Worm (Caenorhabditis elegans) whole organism, late embryonic: ENCODE data around the gene soap-1.
A peak's percentile ranks its signal among the peaks of the same experiment; 100 is the strongest.

Experiments used
- C38D4.7 ChIP-seq: fragments of 200-800 bp; sonication (Bioruptor generic); optimal IDR thresholded peaks from 2 replicates; lab custom pipeline; 2018; ENCODE audit warnings: mild to moderate bottlenecking, missing genetic modification characterization, moderate library complexity, missing compliant biosample characterization
- F13H6.1 ChIP-seq: sonication (generic microtip); optimal IDR thresholded peaks from 2 replicates; lab custom pipeline; 2016; ENCODE audit warnings: missing genetic modification characterization, missing compliant biosample characterization
- T23F11.4 ChIP-seq: fragments of 200-800 bp; sonication (Bioruptor generic); optimal IDR thresholded peaks from 2 replicates; lab custom pipeline; 2018; ENCODE audit warnings: mild to moderate bottlenecking, missing genetic modification characterization, missing compliant biosample characterization
- ceh-14 ChIP-seq: sonication (generic microtip); optimal IDR thresholded peaks from 2 replicates; lab custom pipeline; 2016; ENCODE audit warnings: missing genotype, missing genetic modification characterization, missing compliant biosample characterization
- ceh-18 ChIP-seq: sonication (generic microtip); optimal IDR thresholded peaks from 2 replicates; lab custom pipeline; 2016; ENCODE audit warnings: missing genetic modification characterization, missing compliant biosample characterization
- ceh-19 ChIP-seq: fragments of 200-800 bp; sonication (Bioruptor generic); optimal IDR thresholded peaks from 2 replicates; lab custom pipeline; 2018; ENCODE audit warnings: mild to moderate bottlenecking, missing genetic modification characterization, missing compliant biosample characterization
- ceh-22 ChIP-seq: sonication (generic microtip); optimal IDR thresholded peaks from 2 replicates; lab custom pipeline; 2017; ENCODE audit warnings: missing biosample characterization, missing genetic modification characterization
- ceh-31 ChIP-seq: sonication (generic microtip); optimal IDR thresholded peaks from 2 replicates; lab custom pipeline; 2016; ENCODE audit warnings: missing genetic modification characterization, missing compliant biosample characterization
- ceh-34 ChIP-seq: sonication (generic microtip); optimal IDR thresholded peaks from 2 replicates; lab custom pipeline; 2016; ENCODE audit warnings: mild to moderate bottlenecking, missing genetic modification characterization, missing compliant biosample characterization
- ceh-48 ChIP-seq: sonication (generic microtip); optimal IDR thresholded peaks from 2 replicates; lab custom pipeline; 2016; ENCODE audit warnings: missing genetic modification characterization, inconsistent platforms, missing compliant biosample characterization
- ceh-6 ChIP-seq: fragments of 200-800 bp; sonication (Bioruptor generic); optimal IDR thresholded peaks from 2 replicates; lab custom pipeline; 2018; ENCODE audit warnings: mild to moderate bottlenecking, missing genetic modification characterization, missing compliant biosample characterization
- ceh-9 ChIP-seq: sonication (generic microtip); optimal IDR thresholded peaks from 2 replicates; lab custom pipeline; 2016; ENCODE audit warnings: mild to moderate bottlenecking, missing genetic modification characterization, inconsistent platforms, missing compliant biosample characterization
- dmd-4 ChIP-seq: sonication (generic microtip); optimal IDR thresholded peaks from 2 replicates; lab custom pipeline; 2016; ENCODE audit warnings: borderline replicate concordance, missing genetic modification characterization, missing compliant biosample characterization
- dve-1 ChIP-seq: sonication (generic microtip); optimal IDR thresholded peaks from 2 replicates; lab custom pipeline; 2017; ENCODE audit warnings: antibody characterized with exemption, mild to moderate bottlenecking, missing genetic modification characterization, missing compliant biosample characterization
- elt-2 ChIP-seq: sonication (generic microtip); optimal IDR thresholded peaks from 2 replicates; lab custom pipeline; 2016; ENCODE audit warnings: missing genetic modification reagents, missing genetic modification characterization, missing compliant biosample characterization
- elt-4 ChIP-seq: sonication (generic microtip); optimal IDR thresholded peaks from 2 replicates; lab custom pipeline; 2016; ENCODE audit warnings: missing genetic modification characterization, missing compliant biosample characterization
- eyg-1 ChIP-seq: sonication (generic microtip); optimal IDR thresholded peaks from 2 replicates; lab custom pipeline; 2016; ENCODE audit warnings: missing genotype, missing genetic modification characterization, missing compliant biosample characterization
- fax-1 ChIP-seq: sonication (generic microtip); optimal IDR thresholded peaks from 2 replicates; lab custom pipeline; 2016; ENCODE audit warnings: missing genotype, missing genetic modification characterization, missing compliant biosample characterization
- fkh-6 ChIP-seq: sonication (generic microtip); optimal IDR thresholded peaks from 2 replicates; lab custom pipeline; 2016; ENCODE audit warnings: missing genetic modification characterization, missing compliant biosample characterization
- hlh-13 ChIP-seq: fragments of 200-800 bp; sonication (Bioruptor generic); optimal IDR thresholded peaks from 2 replicates; lab custom pipeline; 2018; ENCODE audit warnings: mild to moderate bottlenecking, missing genetic modification characterization, missing compliant biosample characterization
- hlh-15 ChIP-seq: sonication (generic microtip); optimal IDR thresholded peaks from 2 replicates; lab custom pipeline; 2016; ENCODE audit warnings: missing genetic modification characterization, missing compliant biosample characterization
- hlh-30 ChIP-seq: sonication (generic microtip); optimal IDR thresholded peaks from 2 replicates; lab custom pipeline; 2017; ENCODE audit warnings: antibody characterized with exemption, missing genetic modification characterization, missing compliant biosample characterization; ENCODE audit not compliant: insufficient read depth
- hlh-6 ChIP-seq: sonication (generic microtip); optimal IDR thresholded peaks from 2 replicates; lab custom pipeline; 2016; ENCODE audit warnings: missing genotype, missing genetic modification characterization, missing compliant biosample characterization
- hlh-8 ChIP-seq: sonication (generic microtip); optimal IDR thresholded peaks from 2 replicates; lab custom pipeline; 2016; ENCODE audit warnings: missing genotype, missing genetic modification characterization, missing compliant biosample characterization
- lim-6 ChIP-seq: sonication (generic microtip); optimal IDR thresholded peaks from 2 replicates; lab custom pipeline; 2016; ENCODE audit warnings: missing genetic modification characterization, missing compliant biosample characterization
- lin-11 ChIP-seq: fragments of 200-800 bp; sonication (Bioruptor generic); optimal IDR thresholded peaks from 2 replicates; lab custom pipeline; 2018; ENCODE audit warnings: mild to moderate bottlenecking, missing genetic modification characterization, missing compliant biosample characterization
- madf-2 ChIP-seq: sonication (generic microtip); optimal IDR thresholded peaks from 2 replicates; lab custom pipeline; 2017; ENCODE audit warnings: missing genetic modification characterization, missing compliant biosample characterization
- mec-3 ChIP-seq: sonication (generic microtip); optimal IDR thresholded peaks from 2 replicates; lab custom pipeline; 2016; ENCODE audit warnings: borderline replicate concordance, missing genetic modification characterization, missing compliant biosample characterization
- nfya-1 ChIP-seq: sonication (generic microtip); optimal IDR thresholded peaks from 2 replicates; lab custom pipeline; 2017; ENCODE audit warnings: missing genetic modification characterization, mild to moderate bottlenecking, missing compliant biosample characterization, antibody characterized with exemption, moderate library complexity
- nhr-11 ChIP-seq: fragments of 150-350 bp; optimal IDR thresholded peaks from 2 replicates; lab custom pipeline; 2014; ENCODE audit warnings: missing biosample characterization, missing genetic modification characterization
- nhr-232 ChIP-seq: sonication (generic microtip); optimal IDR thresholded peaks from 2 replicates; lab custom pipeline; 2016; ENCODE audit warnings: missing genetic modification characterization, missing compliant biosample characterization
- odd-2 ChIP-seq: sonication (generic microtip); optimal IDR thresholded peaks from 2 replicates; lab custom pipeline; 2017; ENCODE audit warnings: antibody characterized with exemption, mild to moderate bottlenecking, missing genetic modification characterization, missing compliant biosample characterization
- pat-9 ChIP-seq: fragments of 200-800 bp; sonication (Bioruptor generic); optimal IDR thresholded peaks from 2 replicates; lab custom pipeline; 2018; ENCODE audit warnings: mild to moderate bottlenecking, missing genetic modification characterization, moderate library complexity, missing compliant biosample characterization
- pax-1 ChIP-seq: fragments of 150-350 bp; optimal IDR thresholded peaks from 2 replicates; lab custom pipeline; 2014; ENCODE audit warnings: missing biosample characterization, missing genetic modification characterization
- pha-4 ChIP-seq: fragments of 150-350 bp; optimal IDR thresholded peaks from 2 replicates; lab custom pipeline; 2018; ENCODE audit warnings: missing biosample characterization, missing genetic modification reagents, missing genetic modification characterization
- pqm-1 ChIP-seq: sonication (generic microtip); optimal IDR thresholded peaks from 2 replicates; lab custom pipeline; 2016; ENCODE audit warnings: missing genetic modification characterization, missing compliant biosample characterization
- sox-4 ChIP-seq: sonication (generic microtip); optimal IDR thresholded peaks from 2 replicates; lab custom pipeline; 2017; ENCODE audit warnings: mild to moderate bottlenecking, missing genetic modification characterization, inconsistent platforms, missing compliant biosample characterization
- syd-9 ChIP-seq: sonication (generic microtip); optimal IDR thresholded peaks from 2 replicates; lab custom pipeline; 2016; ENCODE audit warnings: mild to moderate bottlenecking, missing genetic modification characterization, moderate library complexity, missing compliant biosample characterization
- tbx-2 ChIP-seq: sonication (generic microtip); optimal IDR thresholded peaks from 2 replicates; lab custom pipeline; 2016; ENCODE audit warnings: missing genetic modification characterization, missing compliant biosample characterization
- tbx-7 ChIP-seq: sonication (generic microtip); optimal IDR thresholded peaks from 2 replicates; lab custom pipeline; 2016; ENCODE audit warnings: missing genotype, missing genetic modification characterization, missing compliant biosample characterization
- ttx-3 ChIP-seq: sonication (generic microtip); optimal IDR thresholded peaks from 2 replicates; lab custom pipeline; 2016; ENCODE audit warnings: missing genetic modification reagents, missing genetic modification characterization, missing compliant biosample characterization
- unc-3 ChIP-seq, 2 experiments: fragments of 200-800 bp in 1 of 2; sonication (Bioruptor generic) in 1 of 2; sonication (generic microtip) in 1 of 2; conservative IDR thresholded peaks in 1 of 2; optimal IDR thresholded peaks in 1 of 2; 2 replicates each; pipeline versions ENCODE4 v1.3.6 to Lab custom; 2016 to 2022; ENCODE audit warnings: missing compliant biosample characterization in 2 of 2, missing genetic modification characterization in 2 of 2, missing genetic modification reagents in 1 of 2
- unc-42 ChIP-seq: sonication (generic microtip); optimal IDR thresholded peaks from 2 replicates; lab custom pipeline; 2016; ENCODE audit warnings: missing genotype, missing genetic modification characterization, missing compliant biosample characterization
- unc-55 ChIP-seq: sonication (generic microtip); optimal IDR thresholded peaks from 2 replicates; lab custom pipeline; 2017; ENCODE audit warnings: missing biosample characterization, missing genetic modification reagents, missing genetic modification characterization
- ztf-16 ChIP-seq: sonication (generic microtip); optimal IDR thresholded peaks from 2 replicates; lab custom pipeline; 2017; ENCODE audit warnings: missing genetic modification characterization, missing compliant biosample characterization

soap-1 gene

DNA sequence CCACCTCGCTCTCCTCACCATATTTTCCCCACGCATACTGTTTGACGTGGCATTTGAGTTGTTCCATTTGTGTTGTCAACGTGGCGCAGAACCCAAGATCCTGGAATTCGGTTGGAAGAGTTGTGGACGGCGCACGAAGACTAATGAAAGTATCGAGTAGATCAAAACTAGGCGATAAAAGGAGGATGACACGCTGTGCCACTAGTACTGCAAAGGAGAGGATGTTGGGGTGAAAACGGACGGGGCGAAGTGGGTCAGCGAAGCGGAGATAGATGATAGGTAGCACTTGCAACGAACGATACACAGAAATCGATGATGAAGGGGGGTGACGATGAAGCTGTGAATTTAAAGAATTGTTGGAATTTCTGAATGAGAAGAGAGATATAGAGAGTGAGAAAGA, 32.2 kb upstream of the soap-1 start, which contains the start of gene C05C8.7:
Gene C05C8.7, minus strand, starts transcription at position 100 of the 400 bp plus-strand sequence.
- TF ChIP-seq dve-1 (tag; lab: Kevin White, UChicago) (no peak), pqm-1 (tag; lab: Kevin White, UChicago) (no peak), F13H6.1 (tag; lab: Kevin White, UChicago) (no peak), elt-2 (no peak), unc-55 (GFP tag; lab: Kevin White, UChicago) (no peak), ceh-22 (no peak), ceh-31 (no peak), fkh-6 (tag; lab: Kevin White, UChicago) (no peak), pha-4 (tag; lab: Kevin White, UChicago) (no peak)

DNA sequence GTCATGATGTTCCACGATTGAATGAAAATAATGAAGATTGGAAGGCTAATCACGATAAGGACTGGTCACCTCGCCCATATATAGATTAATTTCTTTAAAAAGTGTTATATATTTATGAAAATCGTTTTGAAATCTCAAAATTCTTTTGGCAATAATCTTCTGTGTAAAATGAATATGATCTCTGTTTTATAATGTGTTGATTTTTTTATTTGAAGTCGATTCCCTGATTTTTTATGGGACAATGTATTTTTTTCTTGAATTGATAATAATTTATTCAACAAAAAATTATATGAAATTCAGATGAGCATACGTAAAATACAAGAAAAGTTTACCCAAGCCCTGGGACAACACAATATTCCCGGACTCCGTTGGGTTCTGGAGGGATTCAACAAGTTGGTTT, 24.8 kb upstream of the soap-1 start, which contains the start of gene C05C8.1:
Gene C05C8.1, plus strand, starts transcription at position 301 of the 400 bp plus-strand sequence.
- TF ChIP-seq hlh-30 (no peak), ceh-22 (no peak), unc-3 (GFP tag; conservative IDR thresholded peaks at IDR 0.05; lab: Robert Waterston, UW) (no peak), unc-3 (tag; optimal IDR thresholded peaks at IDR 0.05; lab: Kevin White, UChicago) (no peak), ttx-3 (tag; lab: Kevin White, UChicago) (no peak), hlh-8 (no peak), odd-2 (tag; lab: Kevin White, UChicago) (no peak), hlh-13 (no peak), C38D4.7 (GFP tag; lab: Kevin White, UChicago) (no peak), lim-6 (tag; lab: Kevin White, UChicago) (no peak), elt-4 (tag; lab: Kevin White, UChicago) (no peak), hlh-6 (tag; lab: Kevin White, UChicago) (no peak), pha-4 (tag; lab: Kevin White, UChicago) (no peak), fax-1 (tag; lab: Kevin White, UChicago) (no peak), unc-42 (tag; lab: Kevin White, UChicago) (no peak), eyg-1 (tag; lab: Kevin White, UChicago) (no peak), ceh-6 (GFP tag; lab: Kevin White, UChicago) (no peak)
- TF ChIP-seq, all 69 proteins: peak for 0

DNA sequence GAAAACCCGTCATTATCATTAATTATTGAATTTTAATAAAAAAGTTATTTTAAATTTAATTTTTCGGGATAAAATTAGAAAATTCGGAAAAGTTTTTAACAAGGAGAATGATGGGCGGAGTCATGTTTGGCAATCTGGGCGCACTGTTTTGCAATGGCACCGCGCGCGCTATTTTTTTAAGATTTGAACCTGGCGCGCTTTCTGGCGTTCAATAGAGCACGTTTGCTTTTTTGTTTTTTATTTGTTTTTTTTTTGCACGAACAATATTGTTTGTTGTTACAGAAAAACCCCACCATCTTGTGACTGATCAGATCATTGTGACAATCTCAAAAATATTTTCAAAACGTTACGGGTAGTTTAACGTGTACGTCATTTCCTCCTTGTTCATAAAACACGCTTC, 22.4 kb upstream of the soap-1 start, which contains the start of gene hyls-1:
Gene hyls-1, plus strand, starts transcription at position 249 of the 400 bp plus-strand sequence.
- no peak for TF ChIP-seq eyg-1 (tag; lab: Kevin White, UChicago)
- no peak for TF ChIP-seq F13H6.1 (tag; lab: Kevin White, UChicago)
- no peak for TF ChIP-seq mec-3 (tag; lab: Kevin White, UChicago)
- TF ChIP-seq ttx-3 (tag; lab: Kevin White, UChicago), result no peak
- no peak for TF ChIP-seq pat-9 (tag; lab: Kevin White, UChicago)
- no peak for TF ChIP-seq ceh-48 (tag; lab: Kevin White, UChicago)
- TF ChIP-seq ceh-31, result peak; percentile 57
- TF ChIP-seq ceh-19, result no peak
- no peak for TF ChIP-seq lin-11
- no peak for TF ChIP-seq hlh-15
- no peak for TF ChIP-seq pqm-1 (tag; lab: Kevin White, UChicago)
- TF ChIP-seq nfya-1, result peak; percentile 82
- no peak for TF ChIP-seq dve-1 (tag; lab: Kevin White, UChicago)
- no peak for TF ChIP-seq tbx-7 (tag; lab: Kevin White, UChicago)
- no peak for TF ChIP-seq ceh-6 (GFP tag; lab: Kevin White, UChicago)
- peak; percentile 58 for TF ChIP-seq ceh-18
- no peak for TF ChIP-seq T23F11.4 (GFP tag; lab: Kevin White, UChicago)
- peak; percentile 7 for TF ChIP-seq ztf-16 (tag; lab: Kevin White, UChicago)
- TF ChIP-seq unc-42 (tag; lab: Kevin White, UChicago), result peak; percentile 59
- TF ChIP-seq syd-9 (tag; lab: Kevin White, UChicago), result no peak
- TF ChIP-seq elt-4 (tag; lab: Kevin White, UChicago), result no peak
- TF ChIP-seq ceh-34, result no peak
- no peak for TF ChIP-seq nhr-11
- no peak for TF ChIP-seq madf-2 (tag; lab: Kevin White, UChicago)
- TF ChIP-seq dmd-4 (tag; lab: Kevin White, UChicago), result no peak
- no peak for TF ChIP-seq ceh-22
- no peak for TF ChIP-seq ceh-9
- TF ChIP-seq sox-4, result no peak
- TF ChIP-seq ceh-14, result peak; percentile 25
- no peak for TF ChIP-seq tbx-2 (tag; lab: Kevin White, UChicago)
- TF ChIP-seq pax-1 (tag; lab: Kevin White, UChicago), result peak; percentile 74
- TF ChIP-seq elt-2, result peak; percentile 36
- no peak for TF ChIP-seq nhr-232 (tag; lab: Kevin White, UChicago)
- no peak for TF ChIP-seq hlh-6 (tag; lab: Kevin White, UChicago)
